Worm (Caenorhabditis elegans): ENCODE data around the gene C32H11.4.

DNA sequence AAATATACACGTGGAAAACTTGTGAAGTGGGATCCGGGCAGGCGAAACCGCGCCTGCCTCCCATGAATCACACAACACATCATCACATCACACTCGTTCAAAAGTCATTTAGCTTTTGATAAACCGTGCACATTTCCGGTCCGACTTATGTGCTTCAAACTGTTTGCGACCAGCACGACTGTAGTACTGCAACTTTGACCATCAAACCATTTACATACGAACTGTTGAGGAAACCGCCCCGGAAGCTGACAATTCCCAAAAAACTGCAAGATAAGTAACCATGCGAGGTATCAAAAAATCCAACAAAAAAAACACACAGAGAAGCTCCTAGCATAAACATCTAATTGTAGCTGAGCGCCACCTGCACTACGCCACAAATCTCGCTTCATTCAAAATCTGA, 51.7 kb downstream of the C32H11.4 start:
- no peak for TF ChIP-seq med-1 (GFP tag; optimal IDR thresholded peaks at IDR 0.05; ENCODE audit: insufficient read depth)
- TF ChIP-seq T22C8.4 (GFP tag; IDR thresholded peaks at IDR 0.05), result no peak
- TF ChIP-seq flt-1 (GFP tag; IDR thresholded peaks at IDR 0.05), result no peak
- no peak for TF ChIP-seq klf-2 (GFP tag; conservative IDR thresholded peaks at IDR 0.05)
- no peak for TF ChIP-seq ztf-29 (GFP tag; IDR thresholded peaks at IDR 0.05)
- TF ChIP-seq cog-1 (tag; optimal IDR thresholded peaks at IDR 0.05), result no peak
- TF ChIP-seq ztf-23 (GFP tag; IDR thresholded peaks at IDR 0.05), result no peak
- no peak for TF ChIP-seq ref-1 (GFP tag; conservative IDR thresholded peaks at IDR 0.05)
- TF ChIP-seq tab-1 (GFP tag; IDR thresholded peaks at IDR 0.05), result no peak
